Fruit fly (Drosophila melanogaster) whole organism, prepupa: Measurements from ENCODE around the gene Arpc4.

ENCODE experiments used
- CG10631 ChIP-seq: fragments of 200-800 bp; sonication (Bioruptor generic); optimal IDR thresholded peaks from 2 replicates; lab custom pipeline; 2016; ENCODE audit warnings: missing biosample characterization, missing genetic modification characterization
- CG11294 ChIP-seq: fragments of 200-800 bp; sonication (Bioruptor generic); IDR thresholded peaks from 2 replicates; pipeline ENCODE4 v1.3.6; 2022; ENCODE audit warnings: missing biosample characterization, missing genetic modification characterization
- CG11762 ChIP-seq: fragments of 200-800 bp; sonication (Bioruptor generic); optimal IDR thresholded peaks from 3 replicates; lab custom pipeline; 2016; ENCODE audit warnings: missing biosample characterization, missing genetic modification characterization; ENCODE audit not compliant: insufficient read depth
- CG11902 ChIP-seq: fragments of 200-800 bp; sonication (Bioruptor generic); optimal IDR thresholded peaks from 3 replicates; lab custom pipeline; 2016; ENCODE audit warnings: missing biosample characterization, missing genetic modification characterization
- CG1621 ChIP-seq: fragments of 200-800 bp; sonication (Bioruptor generic); optimal IDR thresholded peaks from 3 replicates; lab custom pipeline; 2018; ENCODE audit warnings: missing biosample characterization, mild to moderate bottlenecking, missing genetic modification characterization
- CG16779 ChIP-seq: fragments of 200-800 bp; sonication (Bioruptor generic); optimal IDR thresholded peaks from 3 replicates; lab custom pipeline; 2017; ENCODE audit warnings: missing biosample characterization, mild to moderate bottlenecking, missing genetic modification characterization
- CG3032 ChIP-seq: fragments of 200-800 bp; optimal IDR thresholded peaks from 2 replicates; lab custom pipeline; 2019; ENCODE audit warnings: missing biosample characterization, mild to moderate bottlenecking, missing genetic modification characterization, moderate library complexity
- CG31627 ChIP-seq: fragments of 200-800 bp; sonication (Bioruptor generic); optimal IDR thresholded peaks from 3 replicates; lab custom pipeline; 2016; ENCODE audit warnings: missing biosample characterization, missing genetic modification characterization
- CG32006 ChIP-seq: fragments of 200-800 bp; sonication (Bioruptor generic); optimal IDR thresholded peaks from 3 replicates; lab custom pipeline; 2017; ENCODE audit warnings: missing biosample characterization, mild to moderate bottlenecking, missing genetic modification characterization
- CG34406 ChIP-seq: fragments of 200-800 bp; sonication (Bioruptor generic); optimal IDR thresholded peaks from 3 replicates; lab custom pipeline; 2016; ENCODE audit warnings: missing biosample characterization, missing genetic modification characterization
- CG3919 ChIP-seq: fragments of 200-800 bp; sonication (Bioruptor generic); optimal IDR thresholded peaks from 3 replicates; lab custom pipeline; 2016; ENCODE audit warnings: missing biosample characterization, missing genetic modification characterization
- CG4318 ChIP-seq: fragments of 200-800 bp; sonication (Bioruptor generic); optimal IDR thresholded peaks from 3 replicates; lab custom pipeline; 2017; ENCODE audit warnings: missing biosample characterization, mild to moderate bottlenecking, missing genetic modification characterization
- CG6163 ChIP-seq: fragments of 200-800 bp; sonication (Bioruptor generic); IDR thresholded peaks from 3 replicates; pipeline ENCODE4 v1.3.6; 2022; ENCODE audit warnings: missing biosample characterization, missing genetic modification characterization
- CG6276 ChIP-seq: fragments of 200-800 bp; sonication (Bioruptor generic); optimal IDR thresholded peaks from 2 replicates; lab custom pipeline; 2017; ENCODE audit warnings: missing biosample characterization, mild to moderate bottlenecking, missing genetic modification characterization
- CG6792 ChIP-seq: fragments of 200-800 bp; sonication (Bioruptor generic); optimal IDR thresholded peaks from 3 replicates; lab custom pipeline; 2016; ENCODE audit warnings: missing biosample characterization, missing genetic modification characterization
- CG6808 ChIP-seq: fragments of 200-800 bp; sonication (Bioruptor generic); optimal IDR thresholded peaks from 3 replicates; lab custom pipeline; 2017; ENCODE audit warnings: missing biosample characterization, missing genetic modification characterization, mild to moderate bottlenecking, moderate library complexity, missing genetic modification reagents
- CG6854 ChIP-seq: fragments of 200-800 bp; sonication (Bioruptor generic); optimal IDR thresholded peaks from 2 replicates; lab custom pipeline; 2017; ENCODE audit warnings: missing biosample characterization, mild to moderate bottlenecking, missing genetic modification characterization
- CG8119 ChIP-seq: fragments of 200-800 bp; sonication (Bioruptor generic); IDR thresholded peaks from 3 replicates; pipeline ENCODE4 v1.3.6; 2022; ENCODE audit warnings: missing biosample characterization, missing genetic modification characterization
- CG8319 ChIP-seq: fragments of 200-800 bp; sonication (Bioruptor generic); optimal IDR thresholded peaks from 3 replicates; lab custom pipeline; 2016; ENCODE audit warnings: missing biosample characterization, missing genetic modification characterization
- CG8632 ChIP-seq: fragments of 200-800 bp; sonication (Bioruptor generic); optimal IDR thresholded peaks from 3 replicates; lab custom pipeline; 2016; ENCODE audit warnings: missing biosample characterization, missing genetic modification characterization
- CG9139 ChIP-seq: fragments of 200-800 bp; sonication (Bioruptor generic); optimal IDR thresholded peaks from 3 replicates; lab custom pipeline; 2017; ENCODE audit warnings: missing biosample characterization, mild to moderate bottlenecking, missing genetic modification characterization
- Eip75B ChIP-seq: fragments of 200-800 bp; sonication (Bioruptor generic); optimal IDR thresholded peaks from 3 replicates; lab custom pipeline; 2016; ENCODE audit warnings: missing biosample characterization, missing genetic modification characterization
- Eip78C ChIP-seq: fragments of 200-800 bp; sonication (Bioruptor generic); peaks from one replicate; lab custom pipeline; 2016; ENCODE audit warnings: missing biosample characterization, missing genetic modification characterization
- Ets96B ChIP-seq: fragments of 200-800 bp; optimal IDR thresholded peaks from 2 replicates; lab custom pipeline; 2019; ENCODE audit warnings: missing biosample characterization, mild to moderate bottlenecking, missing genetic modification characterization, moderate library complexity
- Gug ChIP-seq: fragments of 200-800 bp; sonication (Bioruptor generic); IDR thresholded peaks from 2 replicates; pipeline ENCODE4 v1.3.6; 2022; ENCODE audit warnings: missing biosample characterization, missing genetic modification characterization
- Hr38 ChIP-seq: sonication (Bioruptor generic); optimal IDR thresholded peaks from 2 replicates; lab custom pipeline; 2016; ENCODE audit warnings: missing biosample characterization, missing genetic modification characterization
- Lpt ChIP-seq: fragments of 200-800 bp; sonication (Bioruptor generic); optimal IDR thresholded peaks from 3 replicates; lab custom pipeline; 2016; ENCODE audit warnings: missing biosample characterization, missing genetic modification characterization
- OdsH ChIP-seq: fragments of 200-800 bp; sonication (Bioruptor generic); optimal IDR thresholded peaks from 3 replicates; lab custom pipeline; 2016; ENCODE audit warnings: missing biosample characterization, missing genetic modification characterization
- Smox ChIP-seq: fragments of 200-800 bp; sonication (Bioruptor generic); optimal IDR thresholded peaks from 3 replicates; lab custom pipeline; 2016; ENCODE audit warnings: missing biosample characterization, missing genetic modification characterization
- Sox102F ChIP-seq: fragments of 200-800 bp; sonication (Bioruptor generic); optimal IDR thresholded peaks from 2 replicates; lab custom pipeline; 2016; ENCODE audit warnings: missing biosample characterization, mild to moderate bottlenecking, missing genetic modification characterization
- Sox14 ChIP-seq: fragments of 200-800 bp; sonication (Bioruptor generic); optimal IDR thresholded peaks from 3 replicates; lab custom pipeline; 2016; ENCODE audit warnings: missing biosample characterization, missing genetic modification characterization
- Sox15 ChIP-seq: fragments of 200-800 bp; sonication (Bioruptor generic); optimal IDR thresholded peaks from 3 replicates; lab custom pipeline; 2016; ENCODE audit warnings: missing biosample characterization, missing genetic modification characterization
- achi ChIP-seq: fragments of 200-800 bp; sonication (Bioruptor generic); optimal IDR thresholded peaks from 3 replicates; lab custom pipeline; 2016; ENCODE audit warnings: missing biosample characterization, missing genetic modification characterization
- acj6 ChIP-seq: fragments of 200-800 bp; sonication (Bioruptor generic); optimal IDR thresholded peaks from 3 replicates; lab custom pipeline; 2016; ENCODE audit warnings: missing biosample characterization, missing genetic modification characterization
- cyc ChIP-seq: fragments of 200-800 bp; sonication (Bioruptor generic); optimal IDR thresholded peaks from 3 replicates; lab custom pipeline; 2016; ENCODE audit warnings: missing biosample characterization, missing genetic modification characterization
- dac ChIP-seq: fragments of 200-800 bp; sonication (Bioruptor generic); optimal IDR thresholded peaks from 2 replicates; lab custom pipeline; 2017; ENCODE audit warnings: missing biosample characterization, mild to moderate bottlenecking, missing genetic modification characterization
- dsx ChIP-seq: fragments of 200-800 bp; optimal IDR thresholded peaks from 3 replicates; lab custom pipeline; 2019; ENCODE audit warnings: missing biosample characterization, mild to moderate bottlenecking, missing genetic modification characterization, moderate library complexity; ENCODE audit not compliant: poor library complexity, severe bottlenecking
- eg ChIP-seq: fragments of 200-800 bp; sonication (Bioruptor generic); IDR thresholded peaks from 3 replicates; pipeline ENCODE4 v1.3.6; 2022; ENCODE audit warnings: missing biosample characterization, missing genetic modification characterization
- esn ChIP-seq: fragments of 200-800 bp; sonication (Bioruptor generic); optimal IDR thresholded peaks from 2 replicates; lab custom pipeline; 2016; ENCODE audit warnings: missing biosample characterization, mild to moderate bottlenecking, missing genetic modification characterization, moderate library complexity
- fd59A ChIP-seq: fragments of 200-800 bp; sonication (Bioruptor generic); optimal IDR thresholded peaks from 2 replicates; lab custom pipeline; 2017; ENCODE audit warnings: missing biosample characterization, mild to moderate bottlenecking, missing genetic modification characterization, missing genetic modification reagents
- fkh ChIP-seq: fragments of 200-800 bp; sonication (Bioruptor generic); optimal IDR thresholded peaks from 3 replicates; lab custom pipeline; 2017; ENCODE audit warnings: missing biosample characterization, mild to moderate bottlenecking, missing genetic modification characterization, moderate library complexity
- lz ChIP-seq: fragments of 200-800 bp; sonication (Bioruptor generic); optimal IDR thresholded peaks from 3 replicates; lab custom pipeline; 2016; ENCODE audit warnings: missing biosample characterization, missing genetic modification characterization
- net ChIP-seq: fragments of 200-800 bp; sonication (Bioruptor generic); optimal IDR thresholded peaks from 3 replicates; lab custom pipeline; 2016; ENCODE audit warnings: missing biosample characterization, missing genetic modification characterization
- pdm3 ChIP-seq: fragments of 200-800 bp; sonication (Bioruptor generic); optimal IDR thresholded peaks from 3 replicates; lab custom pipeline; 2016; ENCODE audit warnings: missing biosample characterization, missing genetic modification characterization
- salr ChIP-seq, 2 experiments: fragments of 200-800 bp; sonication (Bioruptor generic); optimal IDR thresholded peaks; 3 replicates each; lab custom pipeline; 2016 to 2018; ENCODE audit warnings: missing biosample characterization in 2 of 2, missing genetic modification characterization in 2 of 2, mild to moderate bottlenecking in 1 of 2
- spab ChIP-seq: fragments of 200-800 bp; sonication (Bioruptor generic); optimal IDR thresholded peaks from 2 replicates; lab custom pipeline; 2017; ENCODE audit warnings: missing biosample characterization, mild to moderate bottlenecking, missing genetic modification characterization, missing genetic modification reagents
- ss ChIP-seq, 2 experiments: fragments of 200-800 bp; sonication (Bioruptor generic); optimal IDR thresholded peaks; 2 replicates in 1 of 2; 3 replicates in 1 of 2; lab custom pipeline; 2017 to 2018; ENCODE audit warnings: mild to moderate bottlenecking in 2 of 2, missing biosample characterization in 2 of 2, missing genetic modification characterization in 2 of 2, moderate library complexity in 1 of 2
- topi ChIP-seq: fragments of 200-800 bp; sonication (Bioruptor generic); optimal IDR thresholded peaks from 3 replicates; lab custom pipeline; 2016; ENCODE audit warnings: missing biosample characterization, missing genetic modification characterization
- vri ChIP-seq: fragments of 200-800 bp; sonication (Bioruptor generic); optimal IDR thresholded peaks from 3 replicates; lab custom pipeline; 2016; ENCODE audit warnings: missing biosample characterization, mild to moderate bottlenecking, missing genetic modification characterization

The Arpc4 gene

dm6 chr2L:6160100-6160499 lies 35.2 kb downstream of the Arpc4 start, which contains the start of gene CG13989:
Gene CG13989, plus strand, starts transcription at chr2L:6160400.
- TF ChIP-seq eg (GFP tag; lab: Robert Waterston, UW) (no peak), Sox14 (GFP tag; lab: Kevin White, UChicago) (no peak), net (GFP tag; lab: Kevin White, UChicago) (no peak), Hr38 (GFP tag; lab: Kevin White, UChicago) (no peak), Smox (GFP tag; lab: Kevin White, UChicago) (no peak), fd59A (GFP tag; lab: Kevin White, UChicago) (no peak)

dm6 chr2L:6165686-6166085 lies 40.8 kb downstream of the Arpc4 start:
- TF ChIP-seq CG16779 = peak; percentile 3
- TF ChIP-seq CG6808 = peak; percentile 48
- TF ChIP-seq CG8632 (GFP tag; lab: Kevin White, UChicago) = peak; percentile 75
- TF ChIP-seq topi (GFP tag; lab: Kevin White, UChicago) = peak; percentile 85
- TF ChIP-seq CG32006 (GFP tag; lab: Kevin White, UChicago) = no peak
- TF ChIP-seq esn (GFP tag; lab: Kevin White, UChicago) = peak; percentile 80
- peak; percentile 76 for TF ChIP-seq CG31627 (GFP tag; lab: Kevin White, UChicago)
- peak; percentile 67; the same call in 2 of the 3 replicates for TF ChIP-seq CG6163 (GFP tag; lab: Robert Waterston, UW)
- peak; percentile 69 for TF ChIP-seq pdm3 (GFP tag; lab: Kevin White, UChicago)
- peak; percentile 75 for TF ChIP-seq CG3032 (tag; lab: Kevin White, UChicago)
- TF ChIP-seq Ets96B (tag; lab: Kevin White, UChicago) = peak; percentile 82
- TF ChIP-seq Smox (GFP tag; lab: Kevin White, UChicago) = peak; percentile 68
- TF ChIP-seq CG3919 (GFP tag; lab: Kevin White, UChicago) = peak; percentile 75
- TF ChIP-seq dsx (GFP tag; lab: Kevin White, UChicago) = peak; percentile 52
- peak; percentile 67 for TF ChIP-seq CG1621
- peak; percentile 67 for TF ChIP-seq CG34406 (GFP tag; lab: Kevin White, UChicago)
- peak; percentile 72 for TF ChIP-seq Eip75B (GFP tag; lab: Kevin White, UChicago)
- TF ChIP-seq OdsH (GFP tag; lab: Kevin White, UChicago) = peak; percentile 74
- peak; percentile 97 for TF ChIP-seq Eip78C
- TF ChIP-seq acj6 (GFP tag; lab: Kevin White, UChicago) = peak; percentile 71
- TF ChIP-seq cyc (GFP tag; lab: Kevin White, UChicago) = peak; percentile 76
- TF ChIP-seq vri (GFP tag; lab: Kevin White, UChicago) = peak; percentile 65
- TF ChIP-seq ss (GFP tag; optimal IDR thresholded peaks at IDR 0.05; lab: Kevin White, UChicago) = peak; percentile 52 to 69
- TF ChIP-seq CG6792 (GFP tag; lab: Kevin White, UChicago) = peak; percentile 83
- no peak for TF ChIP-seq CG6276 (GFP tag; lab: Kevin White, UChicago)
- TF ChIP-seq CG6854 (GFP tag; lab: Kevin White, UChicago) = no peak
- TF ChIP-seq Lpt = peak; percentile 35
- TF ChIP-seq net (GFP tag; lab: Kevin White, UChicago) = peak; percentile 49
- peak; percentile 9 for TF ChIP-seq CG11762 (GFP tag; lab: Kevin White, UChicago)
- TF ChIP-seq CG9139 (GFP tag; lab: Kevin White, UChicago) = no peak
- TF ChIP-seq Sox15 (GFP tag; lab: Kevin White, UChicago) = peak; percentile 68
- no peak for TF ChIP-seq fkh (GFP tag; lab: Kevin White, UChicago)
- TF ChIP-seq CG11902 = peak; percentile 74
- TF ChIP-seq achi = peak; percentile 61
- no peak for TF ChIP-seq Hr38 (GFP tag; lab: Kevin White, UChicago)
- peak; percentile 66 for TF ChIP-seq spab
- TF ChIP-seq salr (GFP tag; optimal IDR thresholded peaks at IDR 0.05; lab: Kevin White, UChicago) = peak; percentile 40 to 64
- TF ChIP-seq CG10631 (GFP tag; lab: Kevin White, UChicago) = peak; percentile 73
- peak; percentile 77 for TF ChIP-seq Sox102F (GFP tag; lab: Kevin White, UChicago)
- TF ChIP-seq dac (GFP tag; lab: Kevin White, UChicago) = no peak
- TF ChIP-seq CG8119 (GFP tag; lab: Robert Waterston, UW) = no peak
- TF ChIP-seq lz (GFP tag; lab: Kevin White, UChicago) = peak; percentile 77
- TF ChIP-seq CG11294 (GFP tag; lab: Robert Waterston, UW) = no peak
- TF ChIP-seq Gug (GFP tag; lab: Robert Waterston, UW) = no peak
- TF ChIP-seq CG4318 (GFP tag; lab: Kevin White, UChicago) = no peak
- TF ChIP-seq CG8319 (GFP tag; lab: Kevin White, UChicago) = peak; percentile 53
